Fruit fly (Drosophila melanogaster) whole organism, prepupa: ENCODE measurements around the gene CG15546.

Experiments used
- Ets21C ChIP-seq: fragments of 200-800 bp; sonication (Bioruptor generic); optimal IDR thresholded peaks from 3 replicates; lab custom pipeline; 2016; ENCODE audit warnings: missing biosample characterization, missing genetic modification characterization
- Sox15 ChIP-seq: fragments of 200-800 bp; sonication (Bioruptor generic); optimal IDR thresholded peaks from 3 replicates; lab custom pipeline; 2016; ENCODE audit warnings: missing biosample characterization, missing genetic modification characterization

- TF ChIP-seq Sox15 (GFP tag; lab: Kevin White, UChicago) (no peak), Ets21C (GFP tag; lab: Kevin White, UChicago) (no peak)
These were observed 43.9 kb downstream of the CG15546 start for dm6 chr3R:30832130-30832529.
